Worm (Caenorhabditis elegans) whole organism, L1 larva: ENCODE measurements around the gene cyp-29A4.

ENCODE experiments used
- nhr-76 ChIP-seq: sonication (generic microtip); optimal IDR thresholded peaks from 2 replicates; lab custom pipeline; 2017; ENCODE audit warnings: missing biosample characterization, missing genetic modification characterization
- unc-62 ChIP-seq: fragments of 150-350 bp; optimal IDR thresholded peaks from 2 replicates; lab custom pipeline; 2014; ENCODE audit warnings: missing biosample characterization, missing genetic modification reagents, missing genetic modification characterization

ce11 chrV:9666394-9666793 is 11.8 kb downstream of the cyp-29A4 start, which contains the start of gene ZK287.1:
- TF ChIP-seq nhr-76 (tag; lab: Kevin White, UChicago) = no peak
- TF ChIP-seq unc-62 (GFP tag; lab: Kevin White, UChicago) = no peak
